In genomic region chrX:8411532-8411960, dm6 we compare ENCODE assay signal across 1 fruit fly cellular context.
TF ChIP-seq lines count a peak whose summit lies in the region.

lawc (minus strand) TSS chrX:8411658.

TF ChIP-seq in whole organism, embryonic, 481 proteins besides CTCF, POLR2A, EP300 and RAD21 (continued from another document and continues in another):
- TF ChIP-seq CG15073 (GFP tag; optimal IDR thresholded peaks at IDR 0.05; lab: Kevin White, UChicago) (no peak), unc-4 (GFP tag; IDR thresholded peaks at IDR 0.05; lab: Robert Waterston, UW; ENCODE audit: partially characterized antibody) (peak; percentile 38; the same call in 1 of the 2 replicates), HHEX (GFP tag; optimal IDR thresholded peaks at IDR 0.05; lab: Kevin White, UChicago) (no peak), CG2889 (GFP tag; IDR thresholded peaks at IDR 0.05; lab: Robert Waterston, UW) (0 out of 3 replicates have a peak, but pooled peaks have one; percentile 19), onecut (GFP tag; IDR thresholded peaks at IDR 0.05; lab: Robert Waterston, UW) (peak; percentile 85), CG3995 (GFP tag; optimal IDR thresholded peaks at IDR 0.05; lab: Kevin White, UChicago) (no peak), tx (GFP tag; optimal IDR thresholded peaks at IDR 0.05; lab: Kevin White, UChicago) (no peak), grau (tag; optimal IDR thresholded peaks at IDR 0.05; lab: Kevin White, UChicago) (peak; percentile 36), CG42726 (GFP tag; IDR thresholded peaks at IDR 0.05; lab: Robert Waterston, UW; ENCODE audit: partially characterized antibody) (peak; percentile 31; the same call in 1 of the 2 replicates), MTF-1 (GFP tag; optimal IDR thresholded peaks at IDR 0.05; lab: Kevin White, UChicago; ENCODE audit: borderline replicate concordance) (peak; percentile 34), Hey (tag; optimal IDR thresholded peaks at IDR 0.05; lab: Kevin White, UChicago) (peak; percentile 16), Dp (GFP tag; optimal IDR thresholded peaks at IDR 0.05; lab: Kevin White, UChicago) (peak; percentile 1), Rx (GFP tag; IDR thresholded peaks at IDR 0.05; lab: Robert Waterston, UW) (no peak), MESR4 (GFP tag; optimal IDR thresholded peaks at IDR 0.05; lab: Kevin White, UChicago) (peak; percentile 46), Pdp1 (GFP tag; optimal IDR thresholded peaks at IDR 0.05; lab: Kevin White, UChicago) (peak in 1 of 2 experiments; percentile 49), ap (GFP tag; IDR thresholded peaks at IDR 0.05; lab: Robert Waterston, UW) (no peak), tna (GFP tag; IDR thresholded peaks at IDR 0.05; lab: Robert Waterston, UW; ENCODE audit: partially characterized antibody) (no peak; the same call in 1 of the 2 replicates), Poxn (GFP tag; IDR thresholded peaks at IDR 0.05; lab: Robert Waterston, UW) (no peak), trh (GFP tag; optimal IDR thresholded peaks at IDR 0.05; lab: Kevin White, UChicago) (no peak), D19B (GFP tag; optimal IDR thresholded peaks at IDR 0.05; lab: Kevin White, UChicago) (no peak), Hr39 (optimal IDR thresholded peaks at IDR 0.05; lab: Kevin White, UChicago) (no peak), CG6791 (GFP tag; IDR thresholded peaks at IDR 0.05; lab: Robert Waterston, UW; ENCODE audit: partially characterized antibody) (no peak), BEAF-32 (GFP tag; optimal IDR thresholded peaks at IDR 0.05; lab: Kevin White, UChicago) (no peak), CG4360 (GFP tag; IDR thresholded peaks at IDR 0.05; lab: Robert Waterston, UW) (no peak), pum (GFP tag; optimal IDR thresholded peaks at IDR 0.05; lab: Kevin White, UChicago) (no peak), CG3281 (GFP tag; optimal IDR thresholded peaks at IDR 0.05; lab: Kevin White, UChicago) (peak; percentile 54), shn (GFP tag; optimal IDR thresholded peaks at IDR 0.05; lab: Kevin White, UChicago) (no peak), CG12769 (tag; optimal IDR thresholded peaks at IDR 0.05; lab: Kevin White, UChicago) (peak; percentile 65), Sin3A (optimal IDR thresholded peaks at IDR 0.05; lab: Kevin White, UChicago) (no peak), tio (GFP tag; optimal IDR thresholded peaks at IDR 0.05; lab: Kevin White, UChicago) (no peak), CG6765 (GFP tag; optimal IDR thresholded peaks at IDR 0.05; lab: Kevin White, UChicago) (peak; percentile 84), ssp (GFP tag; IDR thresholded peaks at IDR 0.05; lab: Robert Waterston, UW) (no peak), NFAT (GFP tag; IDR thresholded peaks at IDR 0.05; lab: Robert Waterston, UW) (peak; percentile 56; the same call in 1 of the 2 replicates), Hmx (GFP tag; optimal IDR thresholded peaks at IDR 0.05; lab: Kevin White, UChicago) (no peak), CG3407 (GFP tag; optimal IDR thresholded peaks at IDR 0.05; lab: Kevin White, UChicago) (no peak), CG10462 (GFP tag; optimal IDR thresholded peaks at IDR 0.05; lab: Kevin White, UChicago) (no peak), fd96Cb (tag; optimal IDR thresholded peaks at IDR 0.05; lab: Kevin White, UChicago) (no peak), CG3163 (GFP tag; optimal IDR thresholded peaks at IDR 0.05; lab: Kevin White, UChicago) (no peak), CG17568 (GFP tag; optimal IDR thresholded peaks at IDR 0.05; lab: Kevin White, UChicago) (peak; percentile 57), Hr3 (GFP tag; optimal IDR thresholded peaks at IDR 0.05; lab: Kevin White, UChicago) (no peak), ro (GFP tag; IDR thresholded peaks at IDR 0.05; lab: Robert Waterston, UW) (no peak), crp (GFP tag; optimal IDR thresholded peaks at IDR 0.05; lab: Kevin White, UChicago) (no peak), slbo (GFP tag; IDR thresholded peaks at IDR 0.05; lab: Robert Waterston, UW) (no peak), B-H2 (GFP tag; optimal IDR thresholded peaks at IDR 0.05; lab: Kevin White, UChicago) (peak; percentile 69), Eip74EF (GFP tag; optimal IDR thresholded peaks at IDR 0.05; lab: Kevin White, UChicago) (no peak), CG12071 (GFP tag; optimal IDR thresholded peaks at IDR 0.05; lab: Kevin White, UChicago) (peak; percentile 62), Xbp1 (GFP tag; optimal IDR thresholded peaks at IDR 0.05; lab: Kevin White, UChicago) (no peak), CG34422 (GFP tag; IDR thresholded peaks at IDR 0.05; lab: Robert Waterston, UW) (peak; percentile 67; the same call in 1 of the 3 replicates), CG8765 (GFP tag; IDR thresholded peaks at IDR 0.05; lab: Robert Waterston, UW) (peak; percentile 98), pfk (GFP tag; optimal IDR thresholded peaks at IDR 0.05; lab: Kevin White, UChicago) (peak; percentile 1), Dll (GFP tag; IDR thresholded peaks at IDR 0.05; lab: Robert Waterston, UW; ENCODE audit: partially characterized antibody) (0 out of 4 replicates have a peak, but pooled peaks have one; percentile 14), Taf1 (GFP tag; IDR thresholded peaks at IDR 0.05; lab: Robert Waterston, UW) (peak; percentile 29; the same call in 1 of the 2 replicates), CG5245 (GFP tag; optimal IDR thresholded peaks at IDR 0.05; lab: Kevin White, UChicago) (no peak), ftz-f1 (GFP tag; optimal IDR thresholded peaks at IDR 0.05; lab: Kevin White, UChicago) (peak; percentile 7), CG9437 (GFP tag; optimal IDR thresholded peaks at IDR 0.05; lab: Kevin White, UChicago) (no peak), exex (tag; optimal IDR thresholded peaks at IDR 0.05; lab: Kevin White, UChicago) (no peak), Doc2 (GFP tag; IDR thresholded peaks at IDR 0.05; lab: Robert Waterston, UW) (no peak), Elba2 (GFP tag; optimal IDR thresholded peaks at IDR 0.05; lab: Kevin White, UChicago) (no peak), CG18476 (GFP tag; optimal IDR thresholded peaks at IDR 0.05; lab: Kevin White, UChicago) (no peak), slp2 (GFP tag; optimal IDR thresholded peaks at IDR 0.05; lab: Kevin White, UChicago) (no peak), salm (tag; optimal IDR thresholded peaks at IDR 0.05; lab: Kevin White, UChicago) (peak; percentile 13), chn (GFP tag; optimal IDR thresholded peaks at IDR 0.05; lab: Kevin White, UChicago) (no peak), CG11093 (GFP tag; IDR thresholded peaks at IDR 0.05; lab: Robert Waterston, UW) (no peak), CG8924 (tag; optimal IDR thresholded peaks at IDR 0.05; lab: Kevin White, UChicago) (peak; percentile 54), CG11398 (GFP tag; optimal IDR thresholded peaks at IDR 0.05; lab: Kevin White, UChicago) (no peak), Fer3 (tag; optimal IDR thresholded peaks at IDR 0.05; lab: Kevin White, UChicago) (no peak), Med (GFP tag; lab: Kevin White, UChicago) (peak; percentile 89), jumu (GFP tag; optimal IDR thresholded peaks at IDR 0.05; lab: Kevin White, UChicago) (no peak), vnd (GFP tag; IDR thresholded peaks at IDR 0.05; lab: Robert Waterston, UW; ENCODE audit: partially characterized antibody) (no peak), CG32767 (GFP tag; IDR thresholded peaks at IDR 0.05; lab: Robert Waterston, UW) (peak; percentile 52; the same call in 1 of the 2 replicates), Atf3 (GFP tag; optimal IDR thresholded peaks at IDR 0.05; lab: Kevin White, UChicago) (no peak), tup (GFP tag; optimal IDR thresholded peaks at IDR 0.05; lab: Kevin White, UChicago) (no peak), schlank (tag; optimal IDR thresholded peaks at IDR 0.05; lab: Kevin White, UChicago) (no peak), Vsx1 (GFP tag; optimal IDR thresholded peaks at IDR 0.05; lab: Kevin White, UChicago) (no peak), CG1832 (GFP tag; optimal IDR thresholded peaks at IDR 0.05; lab: Kevin White, UChicago) (no peak), ems (GFP tag; optimal IDR thresholded peaks at IDR 0.05; lab: Kevin White, UChicago) (no peak), ab (GFP tag; optimal IDR thresholded peaks at IDR 0.05; lab: Kevin White, UChicago) (no peak), tin (GFP tag; optimal IDR thresholded peaks at IDR 0.05; lab: Kevin White, UChicago) (peak; percentile 10), Ets65A (GFP tag; lab: Kevin White, UChicago) (no peak), pros (GFP tag; optimal IDR thresholded peaks at IDR 0.05; lab: Kevin White, UChicago) (peak; percentile 44), CG16779 (GFP tag; IDR thresholded peaks at IDR 0.05; lab: Robert Waterston, UW) (peak; percentile 64; the same call in 1 of the 2 replicates), lola (GFP tag; optimal IDR thresholded peaks at IDR 0.05; lab: Kevin White, UChicago) (no peak), dmrt11E (tag; optimal IDR thresholded peaks at IDR 0.05; lab: Kevin White, UChicago) (no peak), HLH3B (GFP tag; IDR thresholded peaks at IDR 0.05; lab: Robert Waterston, UW) (peak; percentile 39; the same call in 1 of the 2 replicates), Asciz (GFP tag; optimal IDR thresholded peaks at IDR 0.05; lab: Kevin White, UChicago) (no peak), dpn (GFP tag; optimal IDR thresholded peaks at IDR 0.05; lab: Kevin White, UChicago) (no peak), Ssrp (tag; optimal IDR thresholded peaks at IDR 0.05; lab: Kevin White, UChicago) (no peak), HLH54F (GFP tag; optimal IDR thresholded peaks at IDR 0.05; lab: Kevin White, UChicago) (no peak), hbn (GFP tag; IDR thresholded peaks at IDR 0.05; lab: Robert Waterston, UW; ENCODE audit: partially characterized antibody) (no peak), Aef1 (GFP tag; IDR thresholded peaks at IDR 0.05; lab: Robert Waterston, UW) (no peak), Oli (tag; optimal IDR thresholded peaks at IDR 0.05; lab: Kevin White, UChicago) (no peak), CG2129 (GFP tag; IDR thresholded peaks at IDR 0.05; lab: Robert Waterston, UW; ENCODE audit: partially characterized antibody) (no peak), odd (GFP tag; optimal IDR thresholded peaks at IDR 0.05; lab: Kevin White, UChicago) (peak; percentile 59), chm (GFP tag; IDR thresholded peaks at IDR 0.05; lab: Robert Waterston, UW) (peak; percentile 94), CG33213 (GFP tag; optimal IDR thresholded peaks at IDR 0.05; lab: Kevin White, UChicago) (no peak), maf-S (GFP tag; optimal IDR thresholded peaks at IDR 0.05; lab: Kevin White, UChicago) (no peak), CG7271 (tag; optimal IDR thresholded peaks at IDR 0.05; lab: Kevin White, UChicago) (no peak), CG10565 (GFP tag; optimal IDR thresholded peaks at IDR 0.05; lab: Kevin White, UChicago) (no peak), CG4854 (GFP tag; optimal IDR thresholded peaks at IDR 0.05; lab: Kevin White, UChicago) (no peak), so (GFP tag; IDR thresholded peaks at IDR 0.05; lab: Robert Waterston, UW) (peak; percentile 75; the same call in 2 of the 3 replicates), CG1233 (GFP tag; optimal IDR thresholded peaks at IDR 0.05; lab: Kevin White, UChicago) (no peak), Tbp (GFP tag; optimal IDR thresholded peaks at IDR 0.05; lab: Kevin White, UChicago) (no peak), ken (GFP tag; IDR thresholded peaks at IDR 0.05; lab: Robert Waterston, UW) (no peak), ATbp (GFP tag; optimal IDR thresholded peaks at IDR 0.05; lab: Kevin White, UChicago) (no peak), sug (tag; optimal IDR thresholded peaks at IDR 0.05; lab: Kevin White, UChicago) (peak; percentile 32), Dref (GFP tag; IDR thresholded peaks at IDR 0.05; lab: Robert Waterston, UW) (no peak), ara (GFP tag; IDR thresholded peaks at IDR 0.05; lab: Robert Waterston, UW) (no peak), az2 (GFP tag; optimal IDR thresholded peaks at IDR 0.05; lab: Kevin White, UChicago) (no peak), CG17612 (GFP tag; IDR thresholded peaks at IDR 0.05; lab: Robert Waterston, UW) (no peak), ato (GFP tag; IDR thresholded peaks at IDR 0.05; lab: Robert Waterston, UW; ENCODE audit: partially characterized antibody) (peak; percentile 49; the same call in 1 of the 2 replicates), Gsc (GFP tag; IDR thresholded peaks at IDR 0.05; lab: Robert Waterston, UW) (no peak), CG11723 (GFP tag; optimal IDR thresholded peaks at IDR 0.05; lab: Kevin White, UChicago) (peak; percentile 25), CG31224 (GFP tag; IDR thresholded peaks at IDR 0.05; lab: Robert Waterston, UW) (0 out of 2 replicates have a peak, but pooled peaks have one; percentile 12), B-H1 (GFP tag; IDR thresholded peaks at IDR 0.05; lab: Robert Waterston, UW) (no peak; the same call in 2 of the 3 replicates), CG6654 (GFP tag; optimal IDR thresholded peaks at IDR 0.05; lab: Kevin White, UChicago) (no peak), Gug (GFP tag; IDR thresholded peaks at IDR 0.05; lab: Robert Waterston, UW) (no peak), hkb (optimal IDR thresholded peaks at IDR 0.05; lab: Kevin White, UChicago) (no peak), hkb (GFP tag; IDR thresholded peaks at IDR 0.05; lab: Robert Waterston, UW) (peak; percentile 64), wdn (GFP tag; IDR thresholded peaks at IDR 0.05; lab: Robert Waterston, UW) (peak; percentile 50; the same call in 1 of the 2 replicates), kay (GFP tag; optimal IDR thresholded peaks at IDR 0.05; lab: Kevin White, UChicago) (peak; percentile 24), knrl (GFP tag; IDR thresholded peaks at IDR 0.05; lab: Robert Waterston, UW; ENCODE audit: partially characterized antibody) (no peak), ranshi (GFP tag; IDR thresholded peaks at IDR 0.05; lab: Robert Waterston, UW) (peak; percentile 56; the same call in 1 of the 2 replicates), CG13296 (GFP tag; optimal IDR thresholded peaks at IDR 0.05; lab: Kevin White, UChicago) (peak; percentile 67), CG5180 (GFP tag; optimal IDR thresholded peaks at IDR 0.05; lab: Kevin White, UChicago) (no peak), al (GFP tag; IDR thresholded peaks at IDR 0.05; lab: Robert Waterston, UW) (no peak), p53 (GFP tag; optimal IDR thresholded peaks at IDR 0.05; lab: Kevin White, UChicago) (no peak), CG13287 (GFP tag; IDR thresholded peaks at IDR 0.05; lab: Robert Waterston, UW; ENCODE audit: partially characterized antibody) (peak; percentile 24; the same call in 1 of the 2 replicates), CG15514 (GFP tag; optimal IDR thresholded peaks at IDR 0.05; lab: Kevin White, UChicago) (peak; percentile 53), Atf-2 (GFP tag; optimal IDR thresholded peaks at IDR 0.05; lab: Kevin White, UChicago) (no peak), CG4282 (GFP tag; optimal IDR thresholded peaks at IDR 0.05; lab: Kevin White, UChicago) (no peak), pho (GFP tag; optimal IDR thresholded peaks at IDR 0.05; lab: Kevin White, UChicago) (peak; percentile 34), Xrp1 (GFP tag; IDR thresholded peaks at IDR 0.05; lab: Robert Waterston, UW) (peak; percentile 45), CG8944 (GFP tag; optimal IDR thresholded peaks at IDR 0.05; lab: Kevin White, UChicago) (no peak)
